Worm (Caenorhabditis elegans): ENCODE measurements around the gene R02D3.8.

DNA sequence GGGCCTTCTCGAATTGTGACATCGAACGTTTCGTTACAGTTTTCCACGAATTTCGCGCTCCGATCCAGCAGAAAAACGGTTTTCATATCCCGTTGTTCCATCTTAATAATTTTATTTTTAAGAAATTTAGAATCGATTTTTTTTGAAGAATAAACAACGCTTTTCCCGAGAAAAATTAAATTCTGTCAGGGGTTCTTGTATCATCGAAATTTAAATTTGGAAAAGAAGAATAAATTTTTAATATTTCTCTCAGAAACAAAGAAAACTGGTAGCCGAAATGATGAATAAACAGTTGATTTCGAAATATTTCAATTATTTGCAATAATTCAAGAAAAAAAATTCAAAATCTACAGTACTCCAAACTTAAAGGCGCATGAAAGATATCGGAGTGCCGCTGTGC lies 19.7 kb downstream of the R02D3.8 start, which contains the start of gene ints-13:
- TF ChIP-seq T26A5.8 (tag; optimal IDR thresholded peaks at IDR 0.05) (no peak), fkh-3 (tag; optimal IDR thresholded peaks at IDR 0.05) (no peak), snpc-4 (GFP tag; optimal IDR thresholded peaks at IDR 0.05) (no peak), snpc-4 (tag; optimal IDR thresholded peaks at IDR 0.05) (no peak), ceh-100 (GFP tag; IDR thresholded peaks at IDR 0.05) (no peak), madf-3 (GFP tag; IDR thresholded peaks at IDR 0.05) (no peak), ets-4 (GFP tag; optimal IDR thresholded peaks at IDR 0.05) (no peak), pbrm-1 (GFP tag; IDR thresholded peaks at IDR 0.05) (no peak), ama-1 (optimal IDR thresholded peaks at IDR 0.05) (no peak), ama-1 (GFP tag; optimal IDR thresholded peaks at IDR 0.05) (no peak), F33H1.4 (GFP tag; IDR thresholded peaks at IDR 0.05) (no peak), dpl-1 (GFP tag; optimal IDR thresholded peaks at IDR 0.05) (no peak), C06A6.2 (GFP tag; conservative IDR thresholded peaks at IDR 0.05) (no peak), efl-1 (GFP tag; optimal IDR thresholded peaks at IDR 0.05) (no peak)
